Worm (Caenorhabditis elegans) whole organism, young adult: ENCODE measurements around the gene cest-1.1.
A peak's percentile ranks its signal among the peaks of the same experiment; 100 is the strongest.

Experiments used
- B0035.1 ChIP-seq: sonication (generic microtip); optimal IDR thresholded peaks from 2 replicates; lab custom pipeline; 2016; ENCODE audit warnings: missing genetic modification characterization, mild to moderate bottlenecking, missing compliant biosample characterization, missing genotype, missing genetic modification reagents
- F22D6.2 ChIP-seq: sonication (generic microtip); optimal IDR thresholded peaks from 2 replicates; lab custom pipeline; 2016; ENCODE audit warnings: mild to moderate bottlenecking, missing genetic modification characterization, missing compliant biosample characterization
- F57A8.1 ChIP-seq: fragments of 200-800 bp; sonication (Bioruptor generic); optimal IDR thresholded peaks from 2 replicates; lab custom pipeline; 2018; ENCODE audit warnings: mild to moderate bottlenecking, missing genetic modification characterization, moderate library complexity, missing compliant biosample characterization
- F57C9.4 ChIP-seq: sonication (generic microtip); optimal IDR thresholded peaks from 2 replicates; lab custom pipeline; 2017; ENCODE audit warnings: mild to moderate bottlenecking, missing genetic modification characterization, missing compliant biosample characterization
- Y56A3A.18 ChIP-seq: fragments of 200-800 bp; sonication (Bioruptor generic); IDR thresholded peaks from 2 replicates; pipeline ENCODE4 v1.3.6; 2022; ENCODE audit warnings: missing genetic modification reagents, missing genetic modification characterization, missing compliant biosample characterization
- Y67H2A.10 ChIP-seq: fragments of 200-800 bp; sonication (Bioruptor generic); conservative IDR thresholded peaks from 2 replicates; pipeline ENCODE4 v1.3.6; 2022; ENCODE audit warnings: missing genetic modification reagents, missing genetic modification characterization, missing compliant biosample characterization
- Y95B8A.8 ChIP-seq: fragments of 200-800 bp; sonication (Bioruptor generic); IDR thresholded peaks from 2 replicates; pipeline ENCODE4 v1.3.6; 2022; ENCODE audit warnings: missing genetic modification reagents, missing genetic modification characterization, missing compliant biosample characterization
- ZK185.1 ChIP-seq: sonication (generic microtip); optimal IDR thresholded peaks from 2 replicates; lab custom pipeline; 2016; ENCODE audit warnings: mild to moderate bottlenecking, missing genetic modification characterization, missing compliant biosample characterization; ENCODE audit not compliant: poor library complexity, severe bottlenecking
- akir-1 ChIP-seq: fragments of 200-800 bp; sonication (Bioruptor generic); optimal IDR thresholded peaks from 2 replicates; lab custom pipeline; 2018; ENCODE audit warnings: mild to moderate bottlenecking, missing genetic modification characterization, moderate library complexity, missing compliant biosample characterization
- aptf-3 ChIP-seq: fragments of 200-800 bp; sonication (Bioruptor generic); IDR thresholded peaks from 2 replicates; pipeline ENCODE4 v1.3.6; 2022; ENCODE audit warnings: missing genetic modification characterization, missing compliant biosample characterization
- atf-7 ChIP-seq: sonication (generic microtip); optimal IDR thresholded peaks from 2 replicates; lab custom pipeline; 2017; ENCODE audit warnings: mild to moderate bottlenecking, missing genetic modification characterization, missing compliant biosample characterization
- attf-3 ChIP-seq: fragments of 200-800 bp; sonication (Bioruptor generic); conservative IDR thresholded peaks from 2 replicates; pipeline ENCODE4 v1.3.6; 2022; ENCODE audit warnings: missing genetic modification reagents, missing genetic modification characterization, missing compliant biosample characterization
- bed-2 ChIP-seq: fragments of 200-800 bp; sonication (Bioruptor generic); IDR thresholded peaks from 2 replicates; pipeline ENCODE4 v1.3.6; 2022; ENCODE audit warnings: missing genetic modification reagents, missing genetic modification characterization, missing compliant biosample characterization
- chd-7 ChIP-seq: sonication (generic microtip); optimal IDR thresholded peaks from 2 replicates; lab custom pipeline; 2016; ENCODE audit warnings: mild to moderate bottlenecking, missing genetic modification characterization, moderate library complexity, missing compliant biosample characterization
- dpl-1 ChIP-seq: fragments of 150-350 bp; optimal IDR thresholded peaks from 2 replicates; lab custom pipeline; 2014; ENCODE audit warnings: missing biosample characterization, missing genetic modification reagents, missing genetic modification characterization
- egl-18 ChIP-seq: fragments of 200-800 bp; sonication (Bioruptor generic); IDR thresholded peaks from 2 replicates; pipeline ENCODE4 v1.3.6; 2022; ENCODE audit warnings: missing genetic modification reagents, missing genetic modification characterization, missing compliant biosample characterization
- egl-44 ChIP-seq: fragments of 200-800 bp; sonication (Bioruptor generic); IDR thresholded peaks from 2 replicates; pipeline ENCODE4 v1.3.6; 2022; ENCODE audit warnings: missing genetic modification reagents, missing genetic modification characterization, missing compliant biosample characterization
- ets-4 ChIP-seq: fragments of 200-800 bp; sonication (Bioruptor generic); optimal IDR thresholded peaks from 2 replicates; lab custom pipeline; 2018; ENCODE audit warnings: mild to moderate bottlenecking, missing genetic modification characterization, missing compliant biosample characterization
- fkh-3 ChIP-seq: sonication (generic microtip); optimal IDR thresholded peaks from 2 replicates; lab custom pipeline; 2016; ENCODE audit warnings: mild to moderate bottlenecking, missing genetic modification characterization, missing compliant biosample characterization
- hlh-26 ChIP-seq: fragments of 200-800 bp; sonication (Bioruptor generic); conservative IDR thresholded peaks from 2 replicates; pipeline ENCODE4 v1.3.6; 2022; ENCODE audit warnings: missing genetic modification reagents, missing genetic modification characterization, missing compliant biosample characterization
- hmg-1.2 ChIP-seq: fragments of 200-800 bp; sonication (Bioruptor generic); IDR thresholded peaks from 2 replicates; pipeline ENCODE4 v1.3.6; 2022; ENCODE audit warnings: missing genetic modification reagents, missing genetic modification characterization, missing compliant biosample characterization
- hrde-1 ChIP-seq: sonication (generic microtip); optimal IDR thresholded peaks from 2 replicates; lab custom pipeline; 2016; ENCODE audit warnings: missing genetic modification characterization, mild to moderate bottlenecking, missing compliant biosample characterization, moderate library complexity, missing genotype, missing genetic modification reagents, borderline replicate concordance
- let-526 ChIP-seq: fragments of 200-800 bp; sonication (Bioruptor generic); IDR thresholded peaks from 2 replicates; pipeline ENCODE4 v1.3.6; 2022; ENCODE audit warnings: missing genetic modification reagents, missing genetic modification characterization, missing compliant biosample characterization
- lin-35 ChIP-seq, 3 experiments: fragments of 150-350 bp in 2 of 3; sonication (generic microtip) in 1 of 3; optimal IDR thresholded peaks; 2 replicates each; lab custom pipeline; 2014 to 2018; ENCODE audit warnings: missing biosample characterization in 3 of 3, missing genetic modification characterization in 3 of 3, missing genetic modification reagents in 3 of 3
- lin-54 ChIP-seq: fragments of 200-800 bp; sonication (Bioruptor generic); optimal IDR thresholded peaks from 2 replicates; lab custom pipeline; 2018; ENCODE audit warnings: mild to moderate bottlenecking, missing genetic modification characterization, missing compliant biosample characterization
- lir-1 ChIP-seq: fragments of 200-800 bp; sonication (Bioruptor generic); conservative IDR thresholded peaks from 2 replicates; pipeline ENCODE4 v1.3.6; 2022; ENCODE audit warnings: missing genetic modification reagents, missing genetic modification characterization, missing compliant biosample characterization
- madf-10 ChIP-seq: sonication (generic microtip); optimal IDR thresholded peaks from 2 replicates; lab custom pipeline; 2016; ENCODE audit warnings: mild to moderate bottlenecking, missing genetic modification characterization, missing compliant biosample characterization
- madf-3 ChIP-seq: fragments of 200-800 bp; sonication (Bioruptor generic); IDR thresholded peaks from 2 replicates; pipeline ENCODE4 v1.3.6; 2022; ENCODE audit warnings: missing genetic modification reagents, missing genetic modification characterization, missing compliant biosample characterization
- madf-6 ChIP-seq: fragments of 200-800 bp; sonication (Bioruptor generic); IDR thresholded peaks from 2 replicates; pipeline ENCODE4 v1.3.6; 2022; ENCODE audit warnings: missing genetic modification reagents, missing genetic modification characterization, missing compliant biosample characterization
- mxl-1 ChIP-seq: sonication (generic microtip); optimal IDR thresholded peaks from 2 replicates; lab custom pipeline; 2016; ENCODE audit warnings: missing genetic modification characterization, missing compliant biosample characterization
- nhr-120 ChIP-seq: fragments of 200-800 bp; sonication (Bioruptor generic); IDR thresholded peaks from 2 replicates; pipeline ENCODE4 v1.3.6; 2022; ENCODE audit warnings: missing genetic modification characterization, missing compliant biosample characterization
- nhr-27 ChIP-seq: fragments of 200-800 bp; sonication (Bioruptor generic); optimal IDR thresholded peaks from 2 replicates; lab custom pipeline; 2018; ENCODE audit warnings: mild to moderate bottlenecking, missing genetic modification characterization, moderate library complexity, missing compliant biosample characterization
- nhr-80 ChIP-seq: sonication (generic microtip); optimal IDR thresholded peaks from 2 replicates; lab custom pipeline; 2016; ENCODE audit warnings: missing genetic modification characterization, missing compliant biosample characterization
- pbrm-1 ChIP-seq: fragments of 200-800 bp; sonication (Bioruptor generic); IDR thresholded peaks from 2 replicates; pipeline ENCODE4 v1.3.6; 2022; ENCODE audit warnings: missing genetic modification reagents, missing genetic modification characterization, missing compliant biosample characterization
- pha-4 ChIP-seq: fragments of 150-350 bp; sonication (generic microtip); optimal IDR thresholded peaks from 2 replicates; lab custom pipeline; 2014; ENCODE audit warnings: missing biosample characterization, missing genetic modification reagents, missing genetic modification characterization
- rpc-1 ChIP-seq, 2 experiments: fragments of 150-350 bp in 1 of 2; sonication (generic microtip) in 1 of 2; optimal IDR thresholded peaks; 2 replicates each; lab custom pipeline; 2014 to 2018; ENCODE audit warnings: missing biosample characterization in 1 of 2, missing genetic modification characterization in 1 of 2, missing genetic modification reagents in 1 of 2, missing genotype in 1 of 2
- sdz-38 ChIP-seq: sonication (generic microtip); optimal IDR thresholded peaks from 2 replicates; lab custom pipeline; 2016; ENCODE audit warnings: missing genotype, missing genetic modification characterization, missing compliant biosample characterization
- snpc-1.3 ChIP-seq: sonication (generic microtip); optimal IDR thresholded peaks from 2 replicates; lab custom pipeline; 2017; ENCODE audit warnings: missing genetic modification characterization, mild to moderate bottlenecking, missing compliant biosample characterization, antibody characterized with exemption, moderate library complexity, missing genotype, missing genetic modification reagents; ENCODE audit not compliant: insufficient read depth
- snpc-4 ChIP-seq, 5 experiments: fragments of 150-350 bp in 1 of 5; sonication (generic microtip) in 4 of 5; optimal IDR thresholded peaks; 2 replicates each; lab custom pipeline; 2014 to 2018; ENCODE audit warnings: missing genetic modification characterization in 5 of 5, missing biosample characterization in 3 of 5, antibody characterized with exemption in 2 of 5, mild to moderate bottlenecking in 2 of 5, missing compliant biosample characterization in 2 of 5, missing genotype in 2 of 5, moderate library complexity in 2 of 5, missing genetic modification reagents in 1 of 5
- somi-1 ChIP-seq: fragments of 200-800 bp; sonication (Bioruptor generic); optimal IDR thresholded peaks from 2 replicates; lab custom pipeline; 2018; ENCODE audit warnings: mild to moderate bottlenecking, missing genetic modification characterization, missing compliant biosample characterization
- ztf-22 ChIP-seq: fragments of 200-800 bp; sonication (Bioruptor generic); optimal IDR thresholded peaks from 2 replicates; lab custom pipeline; 2018; ENCODE audit warnings: mild to moderate bottlenecking, missing genetic modification characterization, moderate library complexity, missing compliant biosample characterization

The cest-1.1 gene

ce11 chrV:14197651-14198050 lies 31.1 kb upstream of the cest-1.1 start (continued):
- TF ChIP-seq Y56A3A.18 (GFP tag; lab: Robert Waterston, UW) (peak; percentile 39; the same call in 1 of the 2 replicates), snpc-4 (GFP tag; optimal IDR thresholded peaks at IDR 0.05; lab: Kevin White, UChicago) (no peak), snpc-4 (tag; optimal IDR thresholded peaks at IDR 0.05; lab: Kevin White, UChicago) (no peak), madf-10 (tag; lab: Kevin White, UChicago) (no peak), bed-2 (GFP tag; lab: Robert Waterston, UW) (no peak), nhr-120 (GFP tag; lab: Robert Waterston, UW) (no peak), lin-35 (GFP tag; optimal IDR thresholded peaks at IDR 0.05; lab: Kevin White, UChicago) (no peak), pbrm-1 (GFP tag; lab: Robert Waterston, UW) (no peak), fkh-3 (tag; lab: Kevin White, UChicago) (no peak), Y95B8A.8 (GFP tag; lab: Robert Waterston, UW) (no peak), mxl-1 (tag; lab: Kevin White, UChicago) (no peak), lir-1 (GFP tag; lab: Robert Waterston, UW) (no peak), akir-1 (GFP tag; lab: Kevin White, UChicago) (no peak), dpl-1 (GFP tag; lab: Kevin White, UChicago) (no peak), madf-6 (GFP tag; lab: Robert Waterston, UW) (no peak), egl-44 (no peak), atf-7 (tag; lab: Kevin White, UChicago) (no peak), attf-3 (GFP tag; lab: Robert Waterston, UW) (no peak), ZK185.1 (tag; lab: Kevin White, UChicago) (peak; percentile 50), nhr-27 (no peak), hlh-26 (GFP tag; lab: Robert Waterston, UW) (no peak), Y67H2A.10 (no peak), madf-3 (GFP tag; lab: Robert Waterston, UW) (no peak), somi-1 (GFP tag; lab: Kevin White, UChicago) (no peak), F57A8.1 (no peak), egl-18 (GFP tag; lab: Robert Waterston, UW) (no peak), rpc-1 (optimal IDR thresholded peaks at IDR 0.05; lab: Kevin White, UChicago) (no peak), rpc-1 (tag; optimal IDR thresholded peaks at IDR 0.05; lab: Kevin White, UChicago) (no peak), ets-4 (no peak), F57C9.4 (tag; lab: Kevin White, UChicago) (no peak), chd-7 (tag; lab: Kevin White, UChicago) (peak; percentile 78), hrde-1 (tag; lab: Kevin White, UChicago) (no peak), F22D6.2 (tag; lab: Kevin White, UChicago) (no peak), ztf-22 (GFP tag; lab: Kevin White, UChicago) (no peak), let-526 (no peak), nhr-80 (tag; lab: Kevin White, UChicago) (peak; percentile 33), pha-4 (tag; lab: Kevin White, UChicago) (no peak), snpc-1.3 (peak; percentile 4), lin-54 (GFP tag; lab: Kevin White, UChicago) (no peak), sdz-38 (tag; lab: Kevin White, UChicago) (no peak), aptf-3 (GFP tag; lab: Robert Waterston, UW) (no peak), B0035.1 (tag; lab: Kevin White, UChicago) (no peak), hmg-1.2 (GFP tag; lab: Robert Waterston, UW) (0 out of 2 replicates have a peak, but pooled peaks have one; percentile 9)
